Worm (Caenorhabditis elegans) whole organism, L4 larva: ENCODE data around the gene Y57E12B.10.

Source experiments
- T20F7.1 ChIP-seq: fragments of 200-800 bp; sonication (Bioruptor generic); optimal IDR thresholded peaks from 2 replicates; lab custom pipeline; 2018; ENCODE audit warnings: mild to moderate bottlenecking, missing genetic modification characterization, missing compliant biosample characterization
- aha-1 ChIP-seq: fragments of 150-350 bp; peaks from one replicate; lab custom pipeline; 2014; ENCODE audit warnings: missing biosample characterization, missing genetic modification characterization
- ama-1 ChIP-seq: fragments of 150-350 bp; optimal IDR thresholded peaks from 2 replicates; lab custom pipeline; 2014; ENCODE audit warnings: inconsistent platforms, mixed read lengths
- ceh-82 ChIP-seq: sonication (generic microtip); optimal IDR thresholded peaks from 2 replicates; lab custom pipeline; 2017; ENCODE audit warnings: missing biosample characterization, missing genetic modification characterization
- ctbp-1 ChIP-seq: fragments of 200-800 bp; sonication (Bioruptor generic); IDR thresholded peaks from 2 replicates; pipeline ENCODE4 v1.3.6; 2022; ENCODE audit warnings: missing genetic modification reagents, missing genetic modification characterization, missing compliant biosample characterization
- dpl-1 ChIP-seq: fragments of 150-350 bp; optimal IDR thresholded peaks from 2 replicates; lab custom pipeline; 2014; ENCODE audit warnings: missing biosample characterization, missing genetic modification reagents, missing genetic modification characterization
- duxl-1 ChIP-seq: sonication (generic microtip); optimal IDR thresholded peaks from 2 replicates; lab custom pipeline; 2016; ENCODE audit warnings: mild to moderate bottlenecking, missing genetic modification characterization, moderate library complexity, missing compliant biosample characterization; ENCODE audit not compliant: poor library complexity
- hif-1 ChIP-seq, 2 experiments: sonication (generic microtip); optimal IDR thresholded peaks; 2 replicates each; lab custom pipeline; 2016 to 2017; ENCODE audit warnings: missing compliant biosample characterization in 2 of 2, missing genetic modification characterization in 2 of 2, missing genetic modification reagents in 2 of 2, missing genotype in 2 of 2, mild to moderate bottlenecking in 1 of 2
- lin-1 ChIP-seq: fragments of 200-800 bp; sonication (Bioruptor generic); IDR thresholded peaks from 2 replicates; pipeline ENCODE4 v1.3.6; 2022; ENCODE audit warnings: missing genetic modification reagents, missing genetic modification characterization, missing compliant biosample characterization
- lin-15B ChIP-seq: fragments of 150-350 bp; sonication (generic microtip); optimal IDR thresholded peaks from 3 replicates; lab custom pipeline; 2014; ENCODE audit warnings: missing biosample characterization, missing genetic modification characterization
- mxl-2 ChIP-seq: fragments of 200-800 bp; sonication (Bioruptor generic); conservative IDR thresholded peaks from 2 replicates; pipeline ENCODE4 v1.3.6; 2022; ENCODE audit warnings: missing genetic modification reagents, missing genetic modification characterization, missing compliant biosample characterization
- rbr-2 ChIP-seq: sonication (generic microtip); optimal IDR thresholded peaks from 2 replicates; lab custom pipeline; 2016; ENCODE audit warnings: missing genotype, missing genetic modification characterization, missing compliant biosample characterization
- spr-1 ChIP-seq: sonication (generic microtip); optimal IDR thresholded peaks from 2 replicates; lab custom pipeline; 2016; ENCODE audit warnings: mild to moderate bottlenecking, missing genetic modification characterization, missing compliant biosample characterization
- vab-7 ChIP-seq: fragments of 200-800 bp; sonication (Bioruptor generic); IDR thresholded peaks from 2 replicates; pipeline ENCODE4 v1.3.6; 2022; ENCODE audit warnings: missing genetic modification reagents, missing genetic modification characterization, missing compliant biosample characterization

DNA sequence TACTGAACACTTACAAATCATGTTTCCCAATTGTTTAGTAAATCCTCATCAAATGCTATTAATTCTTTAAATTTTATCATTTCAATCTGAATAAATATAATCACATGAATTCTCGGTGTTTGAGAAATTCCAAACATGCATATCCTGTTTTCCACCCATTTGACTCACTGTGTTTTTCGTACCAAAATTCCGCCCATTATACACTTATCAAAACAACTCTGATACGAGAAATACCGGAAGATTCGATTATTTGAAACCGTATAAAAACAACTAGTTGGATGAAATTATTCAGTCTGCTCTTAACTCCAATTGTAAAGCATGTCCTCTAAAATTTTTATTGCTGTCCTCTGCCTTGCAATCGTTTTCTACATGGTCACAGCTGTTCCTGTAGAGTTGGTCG lies 12.4 kb upstream of the Y57E12B.10 start, which contains the start of gene Y57E12B.1:
- TF ChIP-seq duxl-1 (tag; lab: Kevin White, UChicago): no peak
- no peak for TF ChIP-seq ama-1 (lab: Kevin White, UChicago)
- TF ChIP-seq aha-1 (tag; lab: Kevin White, UChicago): no peak
- no peak for TF ChIP-seq ceh-82
- no peak for TF ChIP-seq rbr-2 (tag; lab: Kevin White, UChicago)
- TF ChIP-seq dpl-1 (GFP tag; lab: Kevin White, UChicago): no peak
- TF ChIP-seq spr-1 (tag; lab: Kevin White, UChicago): no peak
- no peak for TF ChIP-seq lin-1 (GFP tag; lab: Robert Waterston, UW)
- no peak for TF ChIP-seq ctbp-1
- TF ChIP-seq T20F7.1: no peak
- TF ChIP-seq hif-1 (tag; optimal IDR thresholded peaks at IDR 0.05; lab: Kevin White, UChicago): no peak
- no peak for TF ChIP-seq mxl-2
- TF ChIP-seq lin-15B (tag; lab: Kevin White, UChicago): no peak
- no peak for TF ChIP-seq vab-7 (GFP tag; lab: Robert Waterston, UW)
